Worm (Caenorhabditis elegans) whole organism, early embryonic: ENCODE results near the gene smf-2.

Experiments used
- B0310.2 ChIP-seq: sonication (generic microtip); optimal IDR thresholded peaks from 2 replicates; lab custom pipeline; 2016; ENCODE audit warnings: mild to moderate bottlenecking, missing genetic modification characterization, missing compliant biosample characterization
- F13C5.2 ChIP-seq: sonication (generic microtip); optimal IDR thresholded peaks from 2 replicates; lab custom pipeline; 2017; ENCODE audit warnings: mild to moderate bottlenecking, missing genetic modification characterization, inconsistent platforms, missing compliant biosample characterization
- aly-1 ChIP-seq: sonication (generic microtip); optimal IDR thresholded peaks from 2 replicates; lab custom pipeline; 2016; ENCODE audit warnings: missing genetic modification characterization, missing compliant biosample characterization
- ama-1 ChIP-seq: fragments of 150-350 bp; optimal IDR thresholded peaks from 2 replicates; lab custom pipeline; 2014
- ceh-13 ChIP-seq: fragments of 200-800 bp; sonication (Bioruptor generic); optimal IDR thresholded peaks from 2 replicates; lab custom pipeline; 2018; ENCODE audit warnings: mild to moderate bottlenecking, missing genetic modification characterization, missing compliant biosample characterization
- ceh-36 ChIP-seq: sonication (generic microtip); optimal IDR thresholded peaks from 2 replicates; lab custom pipeline; 2016; ENCODE audit warnings: missing genetic modification characterization, inconsistent platforms, missing compliant biosample characterization
- ets-7 ChIP-seq: sonication (generic microtip); optimal IDR thresholded peaks from 2 replicates; lab custom pipeline; 2016; ENCODE audit warnings: missing genotype, missing genetic modification characterization, missing compliant biosample characterization
- flt-1 ChIP-seq: fragments of 200-800 bp; sonication (Bioruptor generic); IDR thresholded peaks from 2 replicates; pipeline ENCODE4 v1.3.6; 2022; ENCODE audit warnings: missing genetic modification characterization, missing compliant biosample characterization
- hmbx-1 ChIP-seq: sonication (generic microtip); optimal IDR thresholded peaks from 2 replicates; lab custom pipeline; 2016; ENCODE audit warnings: mild to moderate bottlenecking, missing genetic modification characterization, missing compliant biosample characterization
- hmg-4 ChIP-seq: fragments of 200-800 bp; sonication (Bioruptor generic); optimal IDR thresholded peaks from 2 replicates; lab custom pipeline; 2018; ENCODE audit warnings: mild to moderate bottlenecking, missing genetic modification characterization, missing compliant biosample characterization
- hnd-1 ChIP-seq: sonication (generic microtip); optimal IDR thresholded peaks from 2 replicates; lab custom pipeline; 2016; ENCODE audit warnings: missing genetic modification characterization, missing compliant biosample characterization
- pes-1 ChIP-seq: fragments of 200-800 bp; sonication (Bioruptor generic); IDR thresholded peaks from 2 replicates; pipeline ENCODE4 v1.3.6; 2022; ENCODE audit warnings: missing genetic modification reagents, missing genetic modification characterization, missing compliant biosample characterization
- scrt-1 ChIP-seq: fragments of 200-800 bp; sonication (Bioruptor generic); IDR thresholded peaks from 2 replicates; pipeline ENCODE4 v1.3.6; 2022; ENCODE audit warnings: missing genetic modification characterization, missing compliant biosample characterization
- sea-1 ChIP-seq: fragments of 200-800 bp; sonication (Bioruptor generic); conservative IDR thresholded peaks from 2 replicates; pipeline ENCODE4 v1.3.6; 2022; ENCODE audit warnings: missing genetic modification characterization, missing compliant biosample characterization
- tbx-11 ChIP-seq: fragments of 200-800 bp; sonication (Bioruptor generic); IDR thresholded peaks from 2 replicates; pipeline ENCODE4 v1.3.6; 2022; ENCODE audit warnings: missing genetic modification characterization, missing compliant biosample characterization
- tbx-37 ChIP-seq: fragments of 200-800 bp; sonication (Bioruptor generic); conservative IDR thresholded peaks from 2 replicates; pipeline ENCODE4 v1.3.6; 2022; ENCODE audit warnings: missing genetic modification reagents, missing genetic modification characterization, missing compliant biosample characterization
- tra-4 ChIP-seq: sonication (generic microtip); optimal IDR thresholded peaks from 2 replicates; lab custom pipeline; 2017; ENCODE audit warnings: missing genetic modification characterization, missing compliant biosample characterization

The smf-2 gene

DNA sequence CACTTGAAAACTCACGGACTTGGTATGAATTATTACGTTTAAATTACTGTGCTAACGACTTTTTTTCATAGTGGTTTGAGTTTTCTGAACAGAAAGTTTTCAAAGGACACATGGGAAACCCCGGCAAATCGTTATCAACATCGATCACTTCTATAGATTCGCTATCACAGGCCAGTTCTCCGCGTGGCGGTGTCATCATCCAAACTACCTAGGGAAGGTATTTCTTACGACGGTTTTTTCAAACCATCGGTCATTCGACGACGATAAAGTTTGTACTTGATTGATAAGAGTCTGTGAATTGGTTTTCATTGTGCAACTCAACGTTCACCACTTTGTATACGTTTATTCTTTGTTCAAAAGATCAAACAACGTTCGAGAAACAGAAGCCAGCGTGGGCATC is 26.0 kb upstream of the smf-2 start:
- TF ChIP-seq ceh-36 (tag; lab: Kevin White, UChicago) = no peak
- TF ChIP-seq flt-1 (GFP tag; lab: Robert Waterston, UW) = no peak
- no peak for TF ChIP-seq F13C5.2 (tag; lab: Kevin White, UChicago)
- no peak for TF ChIP-seq pes-1 (GFP tag; lab: Robert Waterston, UW)
- no peak for TF ChIP-seq hmg-4 (GFP tag; lab: Kevin White, UChicago)
- TF ChIP-seq hnd-1 (tag; lab: Kevin White, UChicago) = no peak
- TF ChIP-seq hmbx-1 (tag; lab: Kevin White, UChicago) = no peak
- no peak for TF ChIP-seq aly-1 (tag; lab: Kevin White, UChicago)
- no peak for TF ChIP-seq sea-1 (GFP tag; lab: Robert Waterston, UW)
- TF ChIP-seq tbx-11 (GFP tag; lab: Robert Waterston, UW) = no peak
- TF ChIP-seq ama-1 (lab: Kevin White, UChicago) = no peak
- no peak for TF ChIP-seq ceh-13 (GFP tag; lab: Kevin White, UChicago)
- no peak for TF ChIP-seq tbx-37 (GFP tag; lab: Robert Waterston, UW)
- no peak for TF ChIP-seq B0310.2 (tag; lab: Kevin White, UChicago)
- TF ChIP-seq ets-7 (tag; lab: Kevin White, UChicago) = no peak
- no peak for TF ChIP-seq tra-4
- no peak for TF ChIP-seq scrt-1 (GFP tag; lab: Robert Waterston, UW)

DNA sequence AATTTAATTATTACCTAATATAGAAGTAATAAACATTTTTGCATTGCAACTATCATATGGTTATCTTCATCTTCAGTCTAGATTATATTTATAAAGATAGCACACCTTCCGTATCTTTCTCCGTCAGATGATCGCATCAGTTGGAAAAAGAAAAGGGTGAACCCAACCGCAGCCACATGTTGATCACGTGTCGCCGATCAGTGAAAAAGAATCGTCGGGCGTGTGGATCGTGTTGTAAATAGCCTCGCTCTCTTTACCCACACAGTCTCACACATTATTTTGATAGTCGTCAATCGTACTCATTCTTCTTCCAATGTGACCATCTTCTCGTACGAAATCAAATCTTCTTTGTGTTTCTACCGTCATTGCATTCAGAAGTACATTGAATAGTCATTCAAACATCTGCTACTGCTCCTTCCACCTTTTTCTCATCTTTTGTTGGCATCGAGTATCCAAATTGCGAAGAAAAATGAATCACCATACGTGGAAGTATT is 25.4 kb upstream of the smf-2 start:
- TF ChIP-seq flt-1 (GFP tag; lab: Robert Waterston, UW) (no peak), hmg-4 (GFP tag; lab: Kevin White, UChicago) (no peak), tbx-11 (GFP tag; lab: Robert Waterston, UW) (no peak)

DNA sequence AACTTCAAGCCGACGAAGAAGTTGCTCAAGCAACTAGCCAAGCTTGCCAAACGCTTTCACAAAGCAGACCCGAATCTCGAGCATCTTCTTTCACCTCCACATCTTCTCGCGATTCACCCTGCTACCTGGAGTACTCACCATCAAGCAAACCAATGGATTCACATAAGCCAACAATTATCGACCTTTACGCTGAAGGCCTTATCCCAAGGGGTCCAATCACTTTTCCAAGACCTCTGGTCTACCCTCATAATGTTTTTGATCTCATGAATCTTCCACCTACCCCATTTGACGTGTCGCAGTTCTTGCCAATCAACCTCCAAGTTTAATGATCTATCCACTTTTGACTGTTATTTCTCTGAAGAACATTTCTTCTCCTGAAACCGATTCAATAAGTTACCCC is 24.8 kb upstream of the smf-2 start:
- TF ChIP-seq ceh-13 (GFP tag; lab: Kevin White, UChicago) = no peak
- TF ChIP-seq scrt-1 (GFP tag; lab: Robert Waterston, UW) = no peak
- no peak for TF ChIP-seq ceh-36 (tag; lab: Kevin White, UChicago)
- no peak for TF ChIP-seq hmg-4 (GFP tag; lab: Kevin White, UChicago)
- TF ChIP-seq hnd-1 (tag; lab: Kevin White, UChicago) = no peak
- no peak for TF ChIP-seq B0310.2 (tag; lab: Kevin White, UChicago)
- no peak for TF ChIP-seq F13C5.2 (tag; lab: Kevin White, UChicago)
- no peak for TF ChIP-seq sea-1 (GFP tag; lab: Robert Waterston, UW)
- no peak for TF ChIP-seq pes-1 (GFP tag; lab: Robert Waterston, UW)
- no peak for TF ChIP-seq tra-4
- no peak for TF ChIP-seq hmbx-1 (tag; lab: Kevin White, UChicago)
- TF ChIP-seq flt-1 (GFP tag; lab: Robert Waterston, UW) = no peak
- TF ChIP-seq ets-7 (tag; lab: Kevin White, UChicago) = no peak
- no peak for TF ChIP-seq tbx-37 (GFP tag; lab: Robert Waterston, UW)
- TF ChIP-seq tbx-11 (GFP tag; lab: Robert Waterston, UW) = no peak
- TF ChIP-seq aly-1 (tag; lab: Kevin White, UChicago) = no peak
- TF ChIP-seq ama-1 (lab: Kevin White, UChicago) = no peak

DNA sequence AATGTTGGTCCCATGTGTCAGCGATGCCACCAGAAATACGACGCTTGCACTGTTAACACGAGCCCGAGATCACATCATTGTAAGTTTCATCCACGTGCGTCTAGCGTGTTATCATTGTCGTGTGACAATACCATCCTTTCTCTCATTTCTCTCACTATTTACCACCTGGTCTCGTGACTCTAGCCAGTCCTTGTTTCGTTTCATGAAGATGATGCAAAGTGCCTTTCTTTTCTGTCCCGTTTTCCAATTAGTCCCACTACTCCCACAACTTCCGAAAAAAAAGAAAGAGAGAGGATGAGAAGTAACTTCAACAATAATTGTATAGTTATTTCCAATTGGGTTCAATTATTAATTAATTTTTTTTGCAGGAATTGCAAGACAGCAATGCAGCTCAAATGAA is 24.4 kb upstream of the smf-2 start:
- no peak for TF ChIP-seq hmg-4 (GFP tag; lab: Kevin White, UChicago)
- TF ChIP-seq hnd-1 (tag; lab: Kevin White, UChicago) = no peak

DNA sequence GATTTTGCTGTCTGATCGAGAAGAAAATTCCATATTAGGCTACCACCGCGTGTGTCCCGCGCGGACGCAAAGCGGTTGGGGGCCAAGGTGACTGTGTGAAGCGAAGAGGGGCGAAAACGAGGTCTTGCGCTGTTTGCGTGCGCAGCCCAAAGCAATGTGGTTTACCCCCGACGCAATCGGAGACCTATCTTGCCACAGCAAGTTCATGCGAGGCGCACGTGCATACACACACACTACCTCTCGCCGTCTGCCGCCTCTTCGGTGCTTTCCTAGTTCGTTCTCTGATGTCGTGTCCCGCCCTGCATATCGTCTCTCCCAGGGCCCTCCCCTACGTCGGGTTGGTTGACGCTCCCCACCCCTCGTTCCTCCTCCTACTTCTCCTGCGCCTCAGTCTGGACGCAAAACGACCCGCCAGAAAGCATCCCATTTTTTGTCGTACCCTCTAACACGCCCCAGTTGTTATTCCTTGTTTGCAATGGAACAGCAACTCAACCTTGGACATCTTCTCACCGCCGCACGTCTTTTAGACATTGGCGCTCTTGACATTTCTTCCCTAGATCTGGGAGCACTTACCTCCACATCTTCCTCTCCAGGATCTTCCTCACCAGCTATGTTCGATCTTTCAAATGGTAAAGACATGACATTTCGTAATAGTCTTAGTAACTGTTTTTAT is 23.7 kb upstream of the smf-2 start, which contains the start of gene mdl-1:
mdl-1 (plus strand) TSS at position 341 of the 673 bp plus-strand sequence.
- TF ChIP-seq flt-1 (GFP tag; lab: Robert Waterston, UW) (peak; percentile 68), hnd-1 (tag; lab: Kevin White, UChicago) (no peak), F13C5.2 (tag; lab: Kevin White, UChicago) (peak; percentile 76), tbx-11 (GFP tag; lab: Robert Waterston, UW) (0 out of 2 replicates have a peak, but pooled peaks have one; percentile 8), scrt-1 (GFP tag; lab: Robert Waterston, UW) (no peak), ets-7 (tag; lab: Kevin White, UChicago) (peak; percentile 34), B0310.2 (tag; lab: Kevin White, UChicago) (peak; percentile 40), ceh-36 (tag; lab: Kevin White, UChicago) (no peak), hmbx-1 (tag; lab: Kevin White, UChicago) (no peak), ama-1 (lab: Kevin White, UChicago) (no peak), tra-4 (no peak), ceh-13 (GFP tag; lab: Kevin White, UChicago) (peak; percentile 3), pes-1 (GFP tag; lab: Robert Waterston, UW) (peak; percentile 67; the same call in 1 of the 2 replicates), hmg-4 (GFP tag; lab: Kevin White, UChicago) (peak; percentile 86)

DNA sequence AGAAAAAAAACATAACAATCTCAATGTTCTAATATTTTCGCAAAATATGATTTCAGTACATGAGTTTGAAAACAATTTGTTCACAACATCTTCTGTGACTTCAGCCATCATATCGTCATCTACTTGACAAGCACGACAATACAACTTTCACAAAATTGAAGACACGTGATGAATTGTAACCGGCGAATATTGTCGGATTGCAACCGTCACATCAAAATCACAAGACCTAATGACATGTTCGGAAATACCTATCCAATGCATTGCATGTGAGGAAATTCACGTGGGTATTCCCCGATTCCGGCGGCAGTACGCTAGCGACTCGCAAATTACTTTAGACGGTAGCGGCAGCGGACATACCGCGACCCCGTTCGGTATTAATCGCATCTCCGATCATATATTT is 23.0 kb upstream of the smf-2 start:
- TF ChIP-seq scrt-1 (GFP tag; lab: Robert Waterston, UW) (no peak), hmg-4 (GFP tag; lab: Kevin White, UChicago) (no peak), tra-4 (no peak), hnd-1 (tag; lab: Kevin White, UChicago) (no peak), F13C5.2 (tag; lab: Kevin White, UChicago) (no peak), ama-1 (lab: Kevin White, UChicago) (no peak), tbx-37 (GFP tag; lab: Robert Waterston, UW) (no peak), tbx-11 (GFP tag; lab: Robert Waterston, UW) (no peak), B0310.2 (tag; lab: Kevin White, UChicago) (no peak), ets-7 (tag; lab: Kevin White, UChicago) (no peak), flt-1 (GFP tag; lab: Robert Waterston, UW) (no peak), sea-1 (GFP tag; lab: Robert Waterston, UW) (no peak)
